Worm (Caenorhabditis elegans) whole organism, L4 larva: ENCODE results near the gene F52B10.3.
"Not testable (repeated sequence)": the region's sequence is repeated elsewhere in the genome, so short reads cannot be mapped to it uniquely, and the experiment has no call there.

Experiments used
- F10B5.3 ChIP-seq: sonication (generic microtip); optimal IDR thresholded peaks from 2 replicates; lab custom pipeline; 2016; ENCODE audit warnings: mild to moderate bottlenecking, missing genetic modification characterization, missing compliant biosample characterization
- F26F4.8 ChIP-seq: fragments of 200-800 bp; sonication (Bioruptor generic); conservative IDR thresholded peaks from 2 replicates; pipeline ENCODE4 v1.3.6; 2022; ENCODE audit warnings: missing genetic modification characterization, missing compliant biosample characterization
- F37D6.2 ChIP-seq: sonication (generic microtip); optimal IDR thresholded peaks from 2 replicates; lab custom pipeline; 2016; ENCODE audit warnings: mild to moderate bottlenecking, missing genetic modification characterization, missing compliant biosample characterization
- Y75B8A.6 ChIP-seq: fragments of 200-800 bp; sonication (Bioruptor generic); IDR thresholded peaks from 2 replicates; pipeline ENCODE4 v1.3.6; 2022; ENCODE audit warnings: missing genetic modification reagents, missing genetic modification characterization, missing compliant biosample characterization
- aha-1 ChIP-seq: fragments of 150-350 bp; peaks from one replicate; lab custom pipeline; 2014; ENCODE audit warnings: missing biosample characterization, missing genetic modification characterization
- aly-2 ChIP-seq: sonication (generic microtip); optimal IDR thresholded peaks from 2 replicates; lab custom pipeline; 2018; ENCODE audit warnings: missing biosample characterization, missing genetic modification characterization
- arid-1 ChIP-seq: fragments of 200-800 bp; sonication (Bioruptor generic); conservative IDR thresholded peaks from 2 replicates; pipeline ENCODE4 v1.3.6; 2022; ENCODE audit warnings: missing genetic modification reagents, missing genetic modification characterization, missing compliant biosample characterization
- attf-4 ChIP-seq: sonication (generic microtip); optimal IDR thresholded peaks from 3 replicates; lab custom pipeline; 2017; ENCODE audit warnings: missing biosample characterization, missing genetic modification characterization
- ceh-62 ChIP-seq: sonication (generic microtip); optimal IDR thresholded peaks from 2 replicates; lab custom pipeline; 2017; ENCODE audit warnings: missing biosample characterization, missing genetic modification characterization
- ceh-82 ChIP-seq: sonication (generic microtip); optimal IDR thresholded peaks from 2 replicates; lab custom pipeline; 2017; ENCODE audit warnings: missing biosample characterization, missing genetic modification characterization
- ctbp-1 ChIP-seq: fragments of 200-800 bp; sonication (Bioruptor generic); IDR thresholded peaks from 2 replicates; pipeline ENCODE4 v1.3.6; 2022; ENCODE audit warnings: missing genetic modification reagents, missing genetic modification characterization, missing compliant biosample characterization
- daf-12 ChIP-seq: fragments of 150-350 bp; optimal IDR thresholded peaks from 2 replicates; lab custom pipeline; 2014; ENCODE audit warnings: missing biosample characterization, missing genetic modification reagents, missing genetic modification characterization
- daf-16 ChIP-seq, 3 experiments: sonication (generic microtip); optimal IDR thresholded peaks; 2 replicates each; lab custom pipeline; 2016 to 2017; ENCODE audit warnings: missing genetic modification characterization in 3 of 3, missing genetic modification reagents in 3 of 3, mild to moderate bottlenecking in 2 of 3, missing compliant biosample characterization in 2 of 3, missing biosample characterization in 1 of 3, moderate library complexity in 1 of 3
- daf-19 ChIP-seq: fragments of 200-800 bp; sonication (Bioruptor generic); conservative IDR thresholded peaks from 2 replicates; pipeline ENCODE4 v1.3.6; 2022; ENCODE audit warnings: missing genetic modification characterization, missing compliant biosample characterization
- dmd-6 ChIP-seq: fragments of 200-800 bp; sonication (Bioruptor generic); IDR thresholded peaks from 2 replicates; pipeline ENCODE4 v1.3.6; 2022; ENCODE audit warnings: missing genetic modification reagents, missing genetic modification characterization, missing compliant biosample characterization
- dmd-8 ChIP-seq: fragments of 200-800 bp; sonication (Bioruptor generic); IDR thresholded peaks from 2 replicates; pipeline ENCODE4 v1.3.6; 2022; ENCODE audit warnings: missing genetic modification characterization, missing compliant biosample characterization
- dmd-9 ChIP-seq: fragments of 200-800 bp; sonication (Bioruptor generic); IDR thresholded peaks from 2 replicates; pipeline ENCODE4 v1.3.6; 2022; ENCODE audit warnings: missing genetic modification reagents, missing genetic modification characterization, missing compliant biosample characterization
- fkh-10 ChIP-seq: fragments of 150-350 bp; optimal IDR thresholded peaks from 2 replicates; lab custom pipeline; 2014; ENCODE audit warnings: missing biosample characterization, missing genetic modification reagents, missing genetic modification characterization
- gei-8 ChIP-seq: fragments of 200-800 bp; sonication (Bioruptor generic); optimal IDR thresholded peaks from 2 replicates; lab custom pipeline; 2018; ENCODE audit warnings: mild to moderate bottlenecking, missing genetic modification characterization, missing compliant biosample characterization
- hlh-11 ChIP-seq: fragments of 200-800 bp; sonication (Bioruptor generic); optimal IDR thresholded peaks from 2 replicates; lab custom pipeline; 2018; ENCODE audit warnings: mild to moderate bottlenecking, missing genetic modification characterization, missing compliant biosample characterization
- hlh-30 ChIP-seq: sonication (generic microtip); optimal IDR thresholded peaks from 2 replicates; lab custom pipeline; 2017; ENCODE audit warnings: antibody characterized with exemption, mild to moderate bottlenecking, missing genetic modification characterization, missing compliant biosample characterization; ENCODE audit not compliant: insufficient read depth
- hmg-1.1 ChIP-seq: fragments of 200-800 bp; sonication (Bioruptor generic); IDR thresholded peaks from 2 replicates; pipeline ENCODE4 v1.3.6; 2022; ENCODE audit warnings: missing genetic modification reagents, missing genetic modification characterization, missing compliant biosample characterization
- lin-15B ChIP-seq: fragments of 150-350 bp; sonication (generic microtip); optimal IDR thresholded peaks from 3 replicates; lab custom pipeline; 2014; ENCODE audit warnings: missing biosample characterization, missing genetic modification characterization
- lin-29 ChIP-seq: fragments of 200-800 bp; sonication (Bioruptor generic); IDR thresholded peaks from 2 replicates; pipeline ENCODE4 v1.3.6; 2022; ENCODE audit warnings: missing genetic modification reagents, missing genetic modification characterization, missing compliant biosample characterization
- lin-38 ChIP-seq: fragments of 200-800 bp; sonication (Bioruptor generic); IDR thresholded peaks from 2 replicates; pipeline ENCODE4 v1.3.6; 2022; ENCODE audit warnings: missing genetic modification reagents, missing genetic modification characterization, missing compliant biosample characterization
- lin-39 ChIP-seq: fragments of 150-350 bp; optimal IDR thresholded peaks from 2 replicates; lab custom pipeline; 2014; ENCODE audit warnings: missing biosample characterization, missing genetic modification reagents, missing genetic modification characterization
- lir-3 ChIP-seq: sonication (generic microtip); optimal IDR thresholded peaks from 2 replicates; lab custom pipeline; 2016; ENCODE audit warnings: mild to moderate bottlenecking, missing genetic modification characterization, missing compliant biosample characterization
- lsy-2 ChIP-seq, 2 experiments: fragments of 150-350 bp in 1 of 2; sonication (generic microtip) in 1 of 2; optimal IDR thresholded peaks; 2 replicates each; lab custom pipeline; 2014 to 2017; ENCODE audit warnings: missing biosample characterization in 2 of 2, missing genetic modification characterization in 2 of 2
- madf-9 ChIP-seq: fragments of 200-800 bp; sonication (Bioruptor generic); conservative IDR thresholded peaks from 2 replicates; pipeline ENCODE4 v1.3.6; 2022; ENCODE audit warnings: missing genetic modification reagents, missing genetic modification characterization, missing compliant biosample characterization
- mep-1 ChIP-seq: fragments of 150-350 bp; sonication (generic microtip); optimal IDR thresholded peaks from 3 replicates; lab custom pipeline; 2014; ENCODE audit warnings: missing biosample characterization, missing genetic modification characterization
- mes-2 ChIP-seq: sonication (generic microtip); optimal IDR thresholded peaks from 2 replicates; lab custom pipeline; 2016; ENCODE audit warnings: missing genotype, mild to moderate bottlenecking, missing genetic modification characterization, missing compliant biosample characterization; ENCODE audit not compliant: poor library complexity, severe bottlenecking
- nhr-10 ChIP-seq: fragments of 150-350 bp; optimal IDR thresholded peaks from 2 replicates; lab custom pipeline; 2014; ENCODE audit warnings: missing biosample characterization, missing genetic modification characterization
- nhr-25 ChIP-seq: sonication (generic microtip); optimal IDR thresholded peaks from 2 replicates; lab custom pipeline; 2017; ENCODE audit warnings: missing genetic modification characterization, mild to moderate bottlenecking, missing compliant biosample characterization, antibody characterized with exemption, moderate library complexity, borderline replicate concordance; ENCODE audit not compliant: insufficient read depth
- nhr-28 ChIP-seq: fragments of 150-350 bp; optimal IDR thresholded peaks from 2 replicates; lab custom pipeline; 2014; ENCODE audit warnings: missing biosample characterization, missing genetic modification characterization
- nhr-6 ChIP-seq: fragments of 150-350 bp; optimal IDR thresholded peaks from 2 replicates; lab custom pipeline; 2014; ENCODE audit warnings: missing biosample characterization, missing genetic modification characterization
- nhr-76 ChIP-seq: fragments of 150-350 bp; optimal IDR thresholded peaks from 2 replicates; lab custom pipeline; 2014; ENCODE audit warnings: missing biosample characterization, missing genetic modification characterization
- nhr-77 ChIP-seq: fragments of 150-350 bp; optimal IDR thresholded peaks from 2 replicates; lab custom pipeline; 2014; ENCODE audit warnings: missing biosample characterization, missing genetic modification characterization
- saeg-2 ChIP-seq: fragments of 200-800 bp; sonication (Bioruptor generic); IDR thresholded peaks from 2 replicates; pipeline ENCODE4 v1.3.6; 2022; ENCODE audit warnings: missing genetic modification reagents, missing genetic modification characterization, missing compliant biosample characterization
- skn-1 ChIP-seq: fragments of 150-350 bp; optimal IDR thresholded peaks from 2 replicates; lab custom pipeline; 2014; ENCODE audit warnings: missing biosample characterization, missing genetic modification characterization
- snpc-1.2 ChIP-seq: fragments of 200-800 bp; sonication (Bioruptor generic); IDR thresholded peaks from 2 replicates; pipeline ENCODE4 v1.3.6; 2022; ENCODE audit warnings: missing genetic modification reagents, missing genetic modification characterization, missing compliant biosample characterization
- spr-3 ChIP-seq: fragments of 200-800 bp; sonication (Bioruptor generic); optimal IDR thresholded peaks from 2 replicates; lab custom pipeline; 2018; ENCODE audit warnings: mild to moderate bottlenecking, missing genetic modification characterization, missing compliant biosample characterization
- unc-62 ChIP-seq, 3 experiments: fragments of 150-350 bp in 1 of 3; sonication (generic microtip); optimal IDR thresholded peaks in 2 of 3; peaks in 1 of 3; 1 replicate in 1 of 3; 2 replicates in 2 of 3; lab custom pipeline; 2014 to 2017; ENCODE audit warnings: missing biosample characterization in 3 of 3, missing genetic modification characterization in 3 of 3, missing genetic modification reagents in 3 of 3, missing genotype in 1 of 3
- zip-11 ChIP-seq: fragments of 200-800 bp; sonication (Bioruptor generic); IDR thresholded peaks from 2 replicates; pipeline ENCODE4 v1.3.6; 2022; ENCODE audit warnings: missing genetic modification characterization, missing compliant biosample characterization
- zip-2 ChIP-seq: fragments of 150-350 bp; optimal IDR thresholded peaks from 2 replicates; lab custom pipeline; 2014; ENCODE audit warnings: missing biosample characterization, missing genetic modification characterization
- ztf-7 ChIP-seq: fragments of 150-350 bp; optimal IDR thresholded peaks from 2 replicates; lab custom pipeline; 2014; ENCODE audit warnings: missing biosample characterization, missing genetic modification characterization

Gene F52B10.3

DNA sequence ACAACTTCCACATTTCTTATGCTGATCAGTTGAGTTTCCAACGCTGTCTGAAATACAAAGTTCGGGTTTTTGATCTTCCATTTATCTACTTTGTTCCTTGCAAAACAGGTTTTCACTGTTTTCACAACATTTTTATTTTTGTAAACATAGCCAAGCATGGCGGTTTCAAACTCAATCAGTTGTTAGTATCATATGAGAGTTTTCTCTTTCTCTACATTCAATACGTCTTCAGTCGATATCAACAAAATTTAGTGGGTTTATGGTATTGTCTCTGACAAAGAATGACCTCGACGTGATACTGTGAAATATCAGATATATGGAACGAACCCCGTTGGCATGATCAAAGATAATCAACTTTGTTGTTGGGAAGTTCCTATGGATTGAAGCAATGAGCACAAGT, 2.5 kb downstream of the F52B10.3 start:
- TF ChIP-seq unc-62 (GFP tag; optimal IDR thresholded peaks at IDR 0.05 in 1 of 2; lab: Kevin White, UChicago) (peak in 1 of 2 experiments; percentile 38), unc-62 (tag; optimal IDR thresholded peaks at IDR 0.05; lab: Kevin White, UChicago) (no peak), hlh-30 (tag; lab: Kevin White, UChicago) (peak; percentile 15), Y75B8A.6 (GFP tag; lab: Robert Waterston, UW) (no peak), F26F4.8 (GFP tag; lab: Robert Waterston, UW) (no peak), aha-1 (peak; percentile 92)

DNA sequence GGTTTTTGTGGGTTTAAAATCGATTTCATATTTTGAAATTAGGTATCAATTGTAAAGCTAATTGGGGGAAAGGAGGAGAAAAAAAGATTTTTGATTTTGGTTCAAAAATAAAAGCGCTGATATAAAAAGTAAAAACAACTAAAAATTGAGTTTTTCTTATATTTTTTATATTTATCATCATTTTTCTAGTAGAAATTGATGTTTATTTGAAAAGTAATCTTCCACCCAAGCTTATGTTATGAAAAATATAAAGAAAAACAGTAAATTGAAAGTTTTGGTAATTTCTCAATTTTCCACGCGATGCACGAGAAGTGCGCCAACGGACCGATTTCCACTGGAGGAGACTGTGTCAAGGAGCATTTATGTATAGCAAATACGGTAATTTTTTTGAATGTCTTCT, 3.9 kb downstream of the F52B10.3 start, which contains the start of gene B0410.1:
Gene B0410.1, plus strand, starts transcription at position 301 of the 400 bp plus-strand sequence.
- TF ChIP-seq aly-2 (tag; lab: Kevin White, UChicago); dmd-8 (GFP tag; lab: Robert Waterston, UW); F37D6.2 (tag; lab: Kevin White, UChicago): not testable (repeated sequence)
- TF ChIP-seq, all 104 proteins: peak for 0; not testable (repeated sequence) for 104

DNA sequence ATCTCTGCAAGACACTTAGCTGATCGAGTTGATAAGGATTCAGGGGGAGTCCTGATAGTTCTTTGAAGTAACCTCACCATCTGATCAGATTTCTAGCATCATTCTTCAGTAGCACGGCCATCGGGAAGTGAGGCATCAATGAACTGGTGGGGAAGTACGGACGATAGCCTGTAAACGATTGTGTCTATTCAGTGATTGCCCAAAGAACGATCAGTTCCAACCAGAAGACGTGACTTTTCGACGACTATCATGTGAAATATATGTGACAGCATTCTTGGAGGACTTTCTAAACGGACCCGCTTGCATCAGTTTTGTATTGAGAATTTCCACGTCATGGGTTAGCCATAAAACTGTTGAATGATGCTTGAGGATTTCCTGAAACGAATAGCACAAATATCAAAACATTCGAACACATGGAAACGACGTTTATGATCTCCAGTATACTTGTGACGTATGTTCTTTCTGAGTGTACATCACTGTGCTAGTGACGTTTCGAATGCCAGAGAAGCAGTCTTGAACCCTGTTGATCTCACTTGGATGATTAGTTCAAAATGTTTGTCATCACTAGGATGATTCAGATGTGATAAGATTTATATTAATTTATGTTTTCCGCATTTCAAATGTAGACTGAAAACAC, 5.0 kb downstream of the F52B10.3 start:
- TF ChIP-seq mes-2 (tag; lab: Kevin White, UChicago) (peak; percentile 18), dmd-6 (GFP tag; lab: Robert Waterston, UW) (0 out of 2 replicates have a peak, but pooled peaks have one; percentile 14), madf-9 (no peak), ztf-7 (tag; lab: Kevin White, UChicago) (no peak), nhr-6 (tag; lab: Kevin White, UChicago) (no peak), fkh-10 (GFP tag; lab: Kevin White, UChicago) (no peak), snpc-1.2 (GFP tag; lab: Robert Waterston, UW) (no peak), nhr-77 (tag; lab: Kevin White, UChicago) (no peak), hlh-11 (tag; lab: Kevin White, UChicago) (peak; percentile 35), skn-1 (tag; lab: Kevin White, UChicago) (no peak), unc-62 (GFP tag; optimal IDR thresholded peaks at IDR 0.05 in 1 of 2; lab: Kevin White, UChicago) (no peak), unc-62 (tag; optimal IDR thresholded peaks at IDR 0.05; lab: Kevin White, UChicago) (no peak), nhr-10 (no peak), lin-39 (tag; lab: Kevin White, UChicago) (no peak), zip-2 (tag; lab: Kevin White, UChicago) (no peak), ctbp-1 (GFP tag; lab: Robert Waterston, UW) (no peak), lin-15B (tag; lab: Kevin White, UChicago) (no peak), Y75B8A.6 (GFP tag; lab: Robert Waterston, UW) (no peak), F10B5.3 (tag; lab: Kevin White, UChicago) (no peak), nhr-76 (tag; lab: Kevin White, UChicago) (no peak), daf-16 (GFP tag; optimal IDR thresholded peaks at IDR 0.05; lab: Kevin White, UChicago) (no peak), daf-16 (tag; optimal IDR thresholded peaks at IDR 0.05; lab: Kevin White, UChicago) (no peak), nhr-28 (tag; lab: Kevin White, UChicago) (peak; percentile 55), dmd-9 (GFP tag; lab: Robert Waterston, UW) (no peak), aha-1 (peak; percentile 79), attf-4 (tag; lab: Kevin White, UChicago) (no peak), arid-1 (GFP tag; lab: Robert Waterston, UW) (no peak), ceh-62 (tag; lab: Kevin White, UChicago) (no peak), lin-29 (GFP tag; lab: Robert Waterston, UW) (no peak), hmg-1.1 (GFP tag; lab: Robert Waterston, UW) (no peak), gei-8 (no peak), ceh-82 (tag; lab: Kevin White, UChicago) (no peak), spr-3 (GFP tag; lab: Kevin White, UChicago) (no peak), daf-12 (tag; lab: Kevin White, UChicago) (no peak), saeg-2 (GFP tag; lab: Robert Waterston, UW) (no peak), mep-1 (no peak), nhr-25 (tag; lab: Kevin White, UChicago) (no peak), lsy-2 (tag; optimal IDR thresholded peaks at IDR 0.05; lab: Kevin White, UChicago) (no peak), lir-3 (tag; lab: Kevin White, UChicago) (no peak), zip-11 (GFP tag; lab: Robert Waterston, UW) (no peak), daf-19 (no peak), lin-38 (GFP tag; lab: Robert Waterston, UW) (no peak)
